Fruit fly (Drosophila melanogaster): ENCODE results near the gene CG3558.
A peak's percentile ranks its signal among the peaks of the same experiment; 100 is the strongest.

Gene CG3558

dm6 chr2L:2992664-2993174 is at the start of gene CG3558, which contains the start of gene okr:
Gene CG3558 (plus strand): TSS chr2L:2992870.
Gene okr (minus strand): TSS chr2L:2992759.
- no peak for TF ChIP-seq CG17801 (GFP tag; optimal IDR thresholded peaks at IDR 0.05; ENCODE audit: partially characterized antibody)

- no peak for TF ChIP-seq CG17801 (GFP tag; optimal IDR thresholded peaks at IDR 0.05; ENCODE audit: partially characterized antibody)
These were observed 48.2 kb upstream of the CG3558 start for dm6 chr2L:2944509-2944908.

- no peak for TF ChIP-seq CG17801 (GFP tag; optimal IDR thresholded peaks at IDR 0.05; ENCODE audit: partially characterized antibody)
These were observed 47.0 kb upstream of the CG3558 start for dm6 chr2L:2945438-2946220.

- TF ChIP-seq CG17801 (GFP tag; optimal IDR thresholded peaks at IDR 0.05; ENCODE audit: partially characterized antibody): no peak
These were observed 38.2 kb upstream of the CG3558 start, which contains the start of gene Rbp9 for dm6 chr2L:2954472-2954871. Gene Rbp9 (plus strand): TSS chr2L:2954762.

- no peak for TF ChIP-seq CG17801 (GFP tag; optimal IDR thresholded peaks at IDR 0.05; ENCODE audit: partially characterized antibody)
These were observed 37.0 kb upstream of the CG3558 start for dm6 chr2L:2955659-2956058.

dm6 chr2L:2956358-2956757 is 36.3 kb upstream of the CG3558 start:
- no peak for TF ChIP-seq CG17801 (GFP tag; optimal IDR thresholded peaks at IDR 0.05; ENCODE audit: partially characterized antibody)

dm6 chr2L:2956992-2957391 is 35.7 kb upstream of the CG3558 start:
- no peak for TF ChIP-seq CG17801 (GFP tag; optimal IDR thresholded peaks at IDR 0.05; ENCODE audit: partially characterized antibody)

- TF ChIP-seq CG17801 (GFP tag; optimal IDR thresholded peaks at IDR 0.05; ENCODE audit: partially characterized antibody): peak; percentile 1
These were observed 35.0 kb upstream of the CG3558 start for dm6 chr2L:2957547-2958174.

- TF ChIP-seq CG17801 (GFP tag; optimal IDR thresholded peaks at IDR 0.05; ENCODE audit: partially characterized antibody): no peak
These were observed 33.8 kb upstream of the CG3558 start for dm6 chr2L:2958858-2959257.

- no peak for TF ChIP-seq CG17801 (GFP tag; optimal IDR thresholded peaks at IDR 0.05; ENCODE audit: partially characterized antibody)
These were observed 25.8 kb upstream of the CG3558 start for dm6 chr2L:2966917-2967316.

dm6 chr2L:2969438-2969837 is 23.2 kb upstream of the CG3558 start, which contains the start of gene Ts:
Gene Ts (minus strand): TSS chr2L:2969638.
- TF ChIP-seq CG17801 (GFP tag; optimal IDR thresholded peaks at IDR 0.05; ENCODE audit: partially characterized antibody): no peak

dm6 chr2L:2972439-2972936 is 20.2 kb upstream of the CG3558 start, which contains the start of the genes Rrp1 and gammaTub23C:
Gene Rrp1 (minus strand): TSS chr2L:2972508.
Gene gammaTub23C (plus strand): TSS chr2L:2972891.
- TF ChIP-seq CG17801 (GFP tag; optimal IDR thresholded peaks at IDR 0.05; ENCODE audit: partially characterized antibody): peak; percentile 82

dm6 chr2L:2976829-2977228 is 15.8 kb upstream of the CG3558 start, which contains the start of the genes CG9641 and CG3165:
Gene CG9641 (minus strand): TSS chr2L:2976862.
Gene CG3165 (plus strand): TSS chr2L:2977122.
- peak; percentile 74 for TF ChIP-seq CG17801 (GFP tag; optimal IDR thresholded peaks at IDR 0.05; ENCODE audit: partially characterized antibody)

- TF ChIP-seq CG17801 (GFP tag; optimal IDR thresholded peaks at IDR 0.05; ENCODE audit: partially characterized antibody): no peak
These were observed 13.6 kb upstream of the CG3558 start, which contains the start of gene CG9643 for dm6 chr2L:2979091-2979490. Gene CG9643 (minus strand): TSS chr2L:2979288.

- no peak for TF ChIP-seq CG17801 (GFP tag; optimal IDR thresholded peaks at IDR 0.05; ENCODE audit: partially characterized antibody)
These were observed 5.9 kb upstream of the CG3558 start for dm6 chr2L:2986776-2987175.
